Fruit fly (Drosophila melanogaster) whole organism, wandering third instar larva: ENCODE data around the gene CG6168.

Source experiments
- Abd-B ChIP-seq: fragments of >200 bp; optimal IDR thresholded peaks from 2 replicates; lab custom pipeline; 2017; ENCODE audit warnings: missing biosample characterization, missing genetic modification characterization
- CG32264 ChIP-seq: fragments of 200-800 bp; sonication (Bioruptor generic); optimal IDR thresholded peaks from 2 replicates; lab custom pipeline; 2016; ENCODE audit warnings: missing biosample characterization, missing genetic modification characterization
- CG9705 ChIP-seq: fragments of 200-800 bp; sonication (Bioruptor generic); optimal IDR thresholded peaks from 2 replicates; lab custom pipeline; 2018; ENCODE audit warnings: missing biosample characterization, mild to moderate bottlenecking, missing genetic modification characterization
- CrebA ChIP-seq: fragments of 200-800 bp; sonication (Bioruptor generic); optimal IDR thresholded peaks from 2 replicates; lab custom pipeline; 2016; ENCODE audit warnings: missing biosample characterization, mild to moderate bottlenecking, missing genetic modification characterization, borderline replicate concordance
- Dfd ChIP-seq: fragments of >200 bp; optimal IDR thresholded peaks from 2 replicates; lab custom pipeline; 2017; ENCODE audit warnings: missing biosample characterization, missing genetic modification characterization
- Dif ChIP-seq: fragments of 200-275, 200-300 bp; sonication (Bioruptor generic); optimal IDR thresholded peaks from 2 replicates; lab custom pipeline; 2018; ENCODE audit warnings: missing biosample characterization, missing genetic modification characterization; ENCODE audit not compliant: partially characterized antibody
- GATAd ChIP-seq: sonication (Bioruptor generic); optimal IDR thresholded peaks from 2 replicates; lab custom pipeline; 2016; ENCODE audit warnings: missing biosample characterization, missing genetic modification characterization
- HLH106 ChIP-seq: fragments of 200-800 bp; optimal IDR thresholded peaks from 3 replicates; lab custom pipeline; 2019; ENCODE audit warnings: missing biosample characterization, mild to moderate bottlenecking, missing genetic modification characterization, moderate library complexity
- Hnf4 ChIP-seq: fragments of 200-800 bp; sonication (Bioruptor generic); optimal IDR thresholded peaks from 2 replicates; lab custom pipeline; 2016; ENCODE audit warnings: missing biosample characterization, mild to moderate bottlenecking, missing genetic modification characterization
- Hr78 ChIP-seq: fragments of >200 bp; optimal IDR thresholded peaks from 2 replicates; lab custom pipeline; 2017; ENCODE audit warnings: missing biosample characterization, missing genetic modification characterization
- Hr83 ChIP-seq: fragments of 200-300 bp; sonication (Bioruptor generic); optimal IDR thresholded peaks from 2 replicates; lab custom pipeline; 2016; ENCODE audit warnings: missing biosample characterization, mild to moderate bottlenecking, missing genetic modification characterization, moderate library complexity; ENCODE audit not compliant: poor library complexity, severe bottlenecking
- Jra ChIP-seq: sonication (Bioruptor generic); optimal IDR thresholded peaks from 2 replicates; lab custom pipeline; 2016; ENCODE audit warnings: missing biosample characterization, missing genetic modification characterization
- Mio ChIP-seq: sonication (Bioruptor generic); optimal IDR thresholded peaks from 2 replicates; lab custom pipeline; 2016; ENCODE audit warnings: missing biosample characterization, missing genetic modification characterization
- Myc ChIP-seq: fragments of >200 bp; optimal IDR thresholded peaks from 2 replicates; lab custom pipeline; 2017
- N ChIP-seq: fragments of >200 bp; optimal IDR thresholded peaks from 2 replicates; lab custom pipeline; 2018; ENCODE audit warnings: missing biosample characterization, missing external identifiers, missing genetic modification characterization
- OdsH ChIP-seq: fragments of 200-800 bp; sonication (Bioruptor generic); optimal IDR thresholded peaks from 2 replicates; lab custom pipeline; 2016; ENCODE audit warnings: missing biosample characterization, mild to moderate bottlenecking, missing genetic modification characterization
- Rel ChIP-seq, 2 experiments: fragments of 200-800 bp; sonication (Bioruptor generic) in 1 of 2; optimal IDR thresholded peaks; 2 replicates in 1 of 2; 3 replicates in 1 of 2; lab custom pipeline; 2016 to 2019; ENCODE audit warnings: mild to moderate bottlenecking in 2 of 2, missing biosample characterization in 2 of 2, missing genetic modification characterization in 2 of 2, moderate library complexity in 1 of 2
- Sp1 ChIP-seq: fragments of 200-800 bp; sonication (Bioruptor generic); optimal IDR thresholded peaks from 3 replicates; lab custom pipeline; 2019; ENCODE audit warnings: missing biosample characterization, mild to moderate bottlenecking, missing genetic modification characterization, moderate library complexity
- Vsx2 ChIP-seq: fragments of 200-300, 225-300 bp; sonication (Bioruptor generic); optimal IDR thresholded peaks from 2 replicates; lab custom pipeline; 2018; ENCODE audit warnings: missing biosample characterization, missing genetic modification characterization; ENCODE audit not compliant: partially characterized antibody
- br ChIP-seq: fragments of 200-800 bp; sonication (Bioruptor generic); optimal IDR thresholded peaks from 2 replicates; lab custom pipeline; 2016; ENCODE audit warnings: missing biosample characterization, missing genetic modification characterization
- brk ChIP-seq: fragments of 200-800 bp; sonication (Bioruptor generic); optimal IDR thresholded peaks from 2 replicates; lab custom pipeline; 2016; ENCODE audit warnings: missing biosample characterization, mild to moderate bottlenecking, missing genetic modification characterization
- dl ChIP-seq, 2 experiments: fragments of 175-275, 200-275 bp in 1 of 2; fragments of 200-275 bp in 1 of 2; sonication (Bioruptor generic); optimal IDR thresholded peaks; lab custom pipeline; 2018; ENCODE audit warnings: mild to moderate bottlenecking in 2 of 2, missing biosample characterization in 2 of 2, missing genetic modification characterization in 2 of 2, moderate library complexity in 2 of 2; ENCODE audit not compliant: partially characterized antibody in 2 of 2, insufficient read depth in 1 of 2
- dmrt93B ChIP-seq: fragments of 200-800 bp; sonication (Bioruptor generic); optimal IDR thresholded peaks from 2 replicates; lab custom pipeline; 2018; ENCODE audit warnings: missing biosample characterization, mild to moderate bottlenecking, missing genetic modification characterization
- dsf ChIP-seq: sonication (Bioruptor generic); optimal IDR thresholded peaks from 2 replicates; lab custom pipeline; 2016; ENCODE audit warnings: missing biosample characterization, missing genetic modification characterization, borderline replicate concordance
- ey ChIP-seq: fragments of 200-800 bp; sonication (Bioruptor generic); optimal IDR thresholded peaks from 2 replicates; lab custom pipeline; 2016; ENCODE audit warnings: missing biosample characterization, missing genetic modification characterization
- foxo ChIP-seq, 2 experiments: fragments of 200-800 bp; sonication (Bioruptor generic); optimal IDR thresholded peaks; 2 replicates in 1 of 2; 3 replicates in 1 of 2; lab custom pipeline; 2016 to 2017; ENCODE audit warnings: missing biosample characterization in 2 of 2, missing genetic modification characterization in 2 of 2
- fru ChIP-seq: fragments of 200-800 bp; sonication (Bioruptor generic); optimal IDR thresholded peaks from 3 replicates; lab custom pipeline; 2016; ENCODE audit warnings: missing biosample characterization, mild to moderate bottlenecking, missing genetic modification characterization
- h ChIP-seq: fragments of 200-800 bp; sonication (Bioruptor generic); optimal IDR thresholded peaks from 3 replicates; lab custom pipeline; 2016; ENCODE audit warnings: missing biosample characterization, mild to moderate bottlenecking, missing genetic modification characterization
- jim ChIP-seq: fragments of 175-275, 200-325 bp; sonication (Bioruptor generic); optimal IDR thresholded peaks from 2 replicates; lab custom pipeline; 2016; ENCODE audit warnings: missing biosample characterization, mild to moderate bottlenecking, missing genetic modification characterization
- lola ChIP-seq: fragments of >200 bp; optimal IDR thresholded peaks from 2 replicates; lab custom pipeline; 2017; ENCODE audit warnings: missing biosample characterization, missing genetic modification characterization
- pan ChIP-seq: fragments of >200 bp; optimal IDR thresholded peaks from 2 replicates; lab custom pipeline; 2017
- psq ChIP-seq: fragments of 200-800 bp; sonication (Bioruptor generic); optimal IDR thresholded peaks from 3 replicates; lab custom pipeline; 2017; ENCODE audit warnings: missing biosample characterization, mild to moderate bottlenecking, missing genetic modification characterization, moderate library complexity
- rgr ChIP-seq: fragments of 200-800 bp; sonication (Bioruptor generic); optimal IDR thresholded peaks from 3 replicates; lab custom pipeline; 2016; ENCODE audit warnings: missing biosample characterization, mild to moderate bottlenecking, missing genetic modification characterization
- sage ChIP-seq: fragments of 200-800 bp; sonication (Bioruptor generic); optimal IDR thresholded peaks from 2 replicates; lab custom pipeline; 2016; ENCODE audit warnings: missing biosample characterization, mild to moderate bottlenecking, missing genetic modification characterization
- tai ChIP-seq: sonication (Bioruptor generic); optimal IDR thresholded peaks from 2 replicates; lab custom pipeline; 2016; ENCODE audit warnings: missing biosample characterization, missing genetic modification characterization
- usp ChIP-seq: fragments of >200 bp; optimal IDR thresholded peaks from 2 replicates; lab custom pipeline; 2017; ENCODE audit warnings: missing biosample characterization, missing genetic modification characterization
- woc ChIP-seq: sonication (Bioruptor generic); optimal IDR thresholded peaks from 2 replicates; lab custom pipeline; 2016; ENCODE audit warnings: missing biosample characterization, mild to moderate bottlenecking, missing genetic modification characterization

CG6168 gene

DNA sequence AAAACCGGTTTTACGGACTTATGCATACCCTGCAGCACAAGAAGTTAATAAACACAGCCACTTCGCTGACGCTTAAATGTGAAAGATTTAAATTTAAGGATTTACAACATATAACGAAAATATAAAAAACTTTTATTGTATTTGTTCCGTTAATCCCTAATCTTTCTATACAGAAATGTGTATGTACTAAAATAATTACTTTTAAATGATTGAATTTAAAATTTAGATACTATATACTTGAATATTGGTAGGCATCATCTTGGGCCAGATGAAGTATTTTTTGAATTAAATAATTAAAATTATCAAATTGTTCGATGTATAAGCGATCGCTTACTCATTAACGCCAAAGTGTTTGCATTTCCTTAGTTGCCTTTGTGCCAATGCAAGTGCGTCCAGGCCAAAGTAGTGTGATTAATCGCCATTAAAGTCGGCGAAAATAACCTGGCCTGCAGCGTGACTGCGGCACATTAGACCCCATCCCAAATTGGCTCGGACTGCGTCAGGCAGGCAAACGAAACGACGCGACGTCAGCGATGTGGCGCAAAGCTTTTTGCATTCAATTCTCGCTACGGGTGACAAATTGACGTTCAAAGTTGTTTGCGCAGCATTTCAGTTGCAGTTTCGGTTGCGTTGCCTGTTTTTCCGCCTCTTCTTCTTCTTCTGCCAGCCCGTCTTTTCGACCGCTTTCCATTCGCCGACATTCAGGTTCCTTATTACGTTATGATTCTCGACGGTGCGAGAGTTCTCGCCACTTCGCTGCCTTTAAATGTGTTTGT is 23.7 kb downstream of the CG6168 start:
- TF ChIP-seq Dfd (no peak), dl (GFP tag; optimal IDR thresholded peaks at IDR 0.05; lab: Kevin White, UChicago; ENCODE audit: insufficient read depth in 1 of 2, partially characterized antibody in 2 of 2) (no peak), CG9705 (GFP tag; lab: Kevin White, UChicago) (no peak), Vsx2 (GFP tag; lab: Kevin White, UChicago) (no peak), woc (no peak), brk (GFP tag; lab: Kevin White, UChicago) (no peak), GATAd (no peak), Sp1 (GFP tag; lab: Kevin White, UChicago) (peak; percentile 32), pan (lab: Kevin White, UChicago) (no peak), OdsH (peak; percentile 25), lola (GFP tag; lab: Kevin White, UChicago) (no peak), HLH106 (tag; lab: Kevin White, UChicago) (peak; percentile 56), N (GFP tag; lab: Kevin White, UChicago) (no peak), foxo (GFP tag; optimal IDR thresholded peaks at IDR 0.05; lab: Kevin White, UChicago) (peak in 1 of 2 experiments; percentile 47), dsf (GFP tag; lab: Kevin White, UChicago) (no peak), ey (GFP tag; lab: Kevin White, UChicago) (peak; percentile 14), Mio (GFP tag; lab: Kevin White, UChicago) (no peak), usp (GFP tag; lab: Kevin White, UChicago) (no peak), CrebA (GFP tag; lab: Kevin White, UChicago) (no peak), CG32264 (GFP tag; lab: Kevin White, UChicago) (no peak), rgr (GFP tag; lab: Kevin White, UChicago) (peak; percentile 16), h (peak; percentile 14)

- TF ChIP-seq Vsx2 (GFP tag; lab: Kevin White, UChicago), result no peak
- TF ChIP-seq Hr78, result no peak
- no peak for TF ChIP-seq N (GFP tag; lab: Kevin White, UChicago)
- TF ChIP-seq Mio (GFP tag; lab: Kevin White, UChicago), result no peak
- TF ChIP-seq jim (GFP tag; lab: Kevin White, UChicago), result no peak
- TF ChIP-seq lola (GFP tag; lab: Kevin White, UChicago), result no peak
- no peak for TF ChIP-seq sage (GFP tag; lab: Kevin White, UChicago)
- TF ChIP-seq br (GFP tag; lab: Kevin White, UChicago), result peak; percentile 82
- peak; percentile 82 for TF ChIP-seq OdsH
- peak; percentile 75 for TF ChIP-seq tai (GFP tag; lab: Kevin White, UChicago)
- TF ChIP-seq Dif (GFP tag; lab: Kevin White, UChicago), result no peak
- peak; percentile 75 for TF ChIP-seq CG9705 (GFP tag; lab: Kevin White, UChicago)
- peak; percentile 70 for TF ChIP-seq brk (GFP tag; lab: Kevin White, UChicago)
- TF ChIP-seq woc, result peak; percentile 92
- TF ChIP-seq Hr83, result no peak
- peak; percentile 26 for TF ChIP-seq CrebA (GFP tag; lab: Kevin White, UChicago)
- TF ChIP-seq HLH106 (tag; lab: Kevin White, UChicago), result peak; percentile 94
- TF ChIP-seq CG32264 (GFP tag; lab: Kevin White, UChicago), result peak; percentile 73
- TF ChIP-seq h, result peak; percentile 89
- no peak for TF ChIP-seq Abd-B
- peak; percentile 92 for TF ChIP-seq fru (GFP tag; lab: Kevin White, UChicago)
- peak; percentile 78 for TF ChIP-seq Sp1 (GFP tag; lab: Kevin White, UChicago)
- no peak for TF ChIP-seq pan (lab: Kevin White, UChicago)
- peak; percentile 72 for TF ChIP-seq rgr (GFP tag; lab: Kevin White, UChicago)
- no peak for TF ChIP-seq GATAd
- TF ChIP-seq Jra, result no peak
- TF ChIP-seq psq (GFP tag; lab: Kevin White, UChicago), result peak; percentile 61
- no peak for TF ChIP-seq dsf (GFP tag; lab: Kevin White, UChicago)
- no peak for TF ChIP-seq Rel (GFP tag; optimal IDR thresholded peaks at IDR 0.05; lab: Kevin White, UChicago)
- TF ChIP-seq Rel (tag; optimal IDR thresholded peaks at IDR 0.05; lab: Kevin White, UChicago), result peak; percentile 38
- no peak for TF ChIP-seq Myc (lab: Kevin White, UChicago)
- peak; percentile 62 for TF ChIP-seq Hnf4 (GFP tag; lab: Kevin White, UChicago)
- peak; percentile 11 to 79 for TF ChIP-seq foxo (GFP tag; optimal IDR thresholded peaks at IDR 0.05; lab: Kevin White, UChicago)
- TF ChIP-seq dmrt93B (GFP tag; lab: Kevin White, UChicago), result peak; percentile 85
- TF ChIP-seq ey (GFP tag; lab: Kevin White, UChicago), result peak; percentile 81
- no peak for TF ChIP-seq dl (GFP tag; optimal IDR thresholded peaks at IDR 0.05; lab: Kevin White, UChicago; ENCODE audit: insufficient read depth in 1 of 2, partially characterized antibody in 2 of 2)
Observed at dm6 chr3L:11296801-11297177, 24.7 kb downstream of the CG6168 start.
